Fruit fly (Drosophila melanogaster) whole organism, embryonic: ENCODE data around the gene Tengl3.

Experiments used
- Aef1 ChIP-seq: fragments of 200-800 bp; sonication (Bioruptor generic); IDR thresholded peaks from 3 replicates; pipeline ENCODE4 v1.3.6; 2022; ENCODE audit warnings: missing biosample characterization, missing genetic modification characterization
- BEAF-32 ChIP-seq: fragments of 200-800 bp; sonication (Bioruptor generic); optimal IDR thresholded peaks from 3 replicates; lab custom pipeline; 2017; ENCODE audit warnings: missing biosample characterization, missing genetic modification characterization, mild to moderate bottlenecking, moderate library complexity, missing genetic modification reagents
- Bgb ChIP-seq: fragments of 200-800 bp; sonication (Bioruptor generic); IDR thresholded peaks from 2 replicates; pipeline ENCODE4 v1.3.6; 2022; ENCODE audit warnings: missing biosample characterization, missing genetic modification characterization; ENCODE audit not compliant: partially characterized antibody
- BtbVII ChIP-seq: fragments of 200-800 bp; sonication (Bioruptor generic); optimal IDR thresholded peaks from 3 replicates; lab custom pipeline; 2017; ENCODE audit warnings: missing biosample characterization, mild to moderate bottlenecking, missing genetic modification characterization
- CG11247 ChIP-seq: fragments of 200-800 bp; sonication (Bioruptor generic); IDR thresholded peaks from 2 replicates; pipeline ENCODE4 v1.3.6; 2022; ENCODE audit warnings: missing biosample characterization, missing genetic modification characterization
- CG11398 ChIP-seq: fragments of 200-800 bp; sonication (Bioruptor generic); optimal IDR thresholded peaks from 2 replicates; lab custom pipeline; 2016; ENCODE audit warnings: missing biosample characterization, missing genetic modification characterization
- CG11456 ChIP-seq: fragments of 200-800 bp; sonication (Bioruptor generic); IDR thresholded peaks from 3 replicates; pipeline ENCODE4 v1.3.6; 2022; ENCODE audit warnings: missing biosample characterization, missing genetic modification characterization
- CG13287 ChIP-seq: fragments of 200-800 bp; sonication (Bioruptor generic); IDR thresholded peaks from 2 replicates; pipeline ENCODE4 v1.3.6; 2022; ENCODE audit warnings: missing biosample characterization, missing genetic modification characterization; ENCODE audit not compliant: partially characterized antibody
- CG14965 ChIP-seq: fragments of 200-800 bp; sonication (Bioruptor generic); optimal IDR thresholded peaks from 2 replicates; lab custom pipeline; 2016; ENCODE audit warnings: missing biosample characterization, missing genetic modification characterization, borderline replicate concordance
- CG1647 ChIP-seq: fragments of 200-800 bp; sonication (Bioruptor generic); optimal IDR thresholded peaks from 3 replicates; lab custom pipeline; 2016; ENCODE audit warnings: missing biosample characterization, missing genetic modification characterization
- CG1832 ChIP-seq: fragments of 200-800 bp; sonication (Bioruptor generic); optimal IDR thresholded peaks from 2 replicates; lab custom pipeline; 2017; ENCODE audit warnings: missing biosample characterization, mild to moderate bottlenecking, missing genetic modification characterization, inconsistent platforms
- CG2678 ChIP-seq: fragments of 200-800 bp; sonication (Bioruptor generic); optimal IDR thresholded peaks from 3 replicates; lab custom pipeline; 2019; ENCODE audit warnings: missing biosample characterization, mild to moderate bottlenecking, missing genetic modification characterization, moderate library complexity
- CG31388 ChIP-seq: fragments of 200-800 bp; sonication (Bioruptor generic); optimal IDR thresholded peaks from 2 replicates; lab custom pipeline; 2016; ENCODE audit warnings: missing biosample characterization, missing genetic modification characterization
- CG3995 ChIP-seq: fragments of 200-800 bp; sonication (Bioruptor generic); optimal IDR thresholded peaks from 3 replicates; lab custom pipeline; 2016; ENCODE audit warnings: missing biosample characterization, missing genetic modification characterization
- CG42726 ChIP-seq: fragments of 200-800 bp; sonication (Bioruptor generic); IDR thresholded peaks from 2 replicates; pipeline ENCODE4 v1.3.6; 2022; ENCODE audit warnings: missing biosample characterization, missing genetic modification characterization; ENCODE audit not compliant: partially characterized antibody
- CG4820 ChIP-seq: fragments of 200-800 bp; sonication (Bioruptor generic); optimal IDR thresholded peaks from 3 replicates; lab custom pipeline; 2016; ENCODE audit warnings: missing biosample characterization, missing genetic modification characterization
- CG5180 ChIP-seq: fragments of 200-800 bp; sonication (Bioruptor generic); optimal IDR thresholded peaks from 3 replicates; lab custom pipeline; 2017; ENCODE audit warnings: missing biosample characterization, missing genetic modification characterization, mild to moderate bottlenecking, moderate library complexity, missing genetic modification reagents
- CG8089 ChIP-seq: fragments of 200-800 bp; sonication (Bioruptor generic); optimal IDR thresholded peaks from 3 replicates; lab custom pipeline; 2016; ENCODE audit warnings: missing biosample characterization, missing genetic modification characterization
- CG9932 ChIP-seq: fragments of 200-800 bp; sonication (Bioruptor generic); IDR thresholded peaks from 2 replicates; pipeline ENCODE4 v1.3.6; 2022; ENCODE audit warnings: missing biosample characterization, missing genetic modification characterization
- CrebB ChIP-seq: fragments of 200-800 bp; sonication (Bioruptor generic); optimal IDR thresholded peaks from 3 replicates; lab custom pipeline; 2018; ENCODE audit warnings: missing biosample characterization, mild to moderate bottlenecking, missing genetic modification characterization
- Dip2 ChIP-seq: fragments of 200-800 bp; sonication (Bioruptor generic); IDR thresholded peaks from 2 replicates; pipeline ENCODE4 v1.3.6; 2022; ENCODE audit warnings: missing biosample characterization, missing genetic modification characterization
- Dref ChIP-seq: fragments of 200-800 bp; sonication (Bioruptor generic); IDR thresholded peaks from 2 replicates; pipeline ENCODE4 v1.3.6; 2022; ENCODE audit warnings: missing biosample characterization, missing genetic modification characterization
- Ets97D ChIP-seq: fragments of 200-800 bp; sonication (Bioruptor generic); optimal IDR thresholded peaks from 3 replicates; lab custom pipeline; 2016; ENCODE audit warnings: missing biosample characterization, missing genetic modification characterization
- HLHmδ ChIP-seq: fragments of 200-800 bp; sonication (Bioruptor generic); optimal IDR thresholded peaks from 2 replicates; lab custom pipeline; 2018; ENCODE audit warnings: missing biosample characterization, mild to moderate bottlenecking, missing genetic modification characterization, moderate library complexity
- Hand ChIP-seq: fragments of 200-800 bp; sonication (Bioruptor generic); optimal IDR thresholded peaks from 2 replicates; lab custom pipeline; 2017; ENCODE audit warnings: mild to moderate bottlenecking, missing biosample characterization, missing genetic modification reagents, missing genetic modification characterization
- Lhr ChIP-seq: fragments of 200-800 bp; sonication (Bioruptor generic); optimal IDR thresholded peaks from 3 replicates; lab custom pipeline; 2017; ENCODE audit warnings: mild to moderate bottlenecking, missing biosample characterization, missing genetic modification reagents, missing genetic modification characterization
- Poxn ChIP-seq: fragments of 200-800 bp; sonication (Bioruptor generic); IDR thresholded peaks from 2 replicates; pipeline ENCODE4 v1.3.6; 2022; ENCODE audit warnings: missing biosample characterization, missing genetic modification characterization
- Rx ChIP-seq: fragments of 200-800 bp; sonication (Bioruptor generic); IDR thresholded peaks from 2 replicates; pipeline ENCODE4 v1.3.6; 2022; ENCODE audit warnings: missing biosample characterization, missing genetic modification characterization
- Scr ChIP-seq: fragments of 200-800 bp; sonication (Bioruptor generic); IDR thresholded peaks from 2 replicates; pipeline ENCODE4 v1.3.6; 2022; ENCODE audit warnings: missing biosample characterization, missing genetic modification characterization; ENCODE audit not compliant: partially characterized antibody
- Sry-δ ChIP-seq: fragments of 200-800 bp; sonication (Bioruptor generic); optimal IDR thresholded peaks from 2 replicates; lab custom pipeline; 2016; ENCODE audit warnings: missing biosample characterization, missing genetic modification characterization
- Xrp1 ChIP-seq: fragments of 200-800 bp; sonication (Bioruptor generic); IDR thresholded peaks from 2 replicates; pipeline ENCODE4 v1.3.6; 2022; ENCODE audit warnings: missing biosample characterization, missing genetic modification characterization
- abd-A ChIP-seq: fragments of 200-800 bp; sonication (Bioruptor generic); optimal IDR thresholded peaks from 3 replicates; lab custom pipeline; 2019; ENCODE audit warnings: missing biosample characterization, mild to moderate bottlenecking, missing genetic modification characterization, moderate library complexity
- cg ChIP-seq: fragments of 200-800 bp; sonication (Bioruptor generic); optimal IDR thresholded peaks from 3 replicates; lab custom pipeline; 2019; ENCODE audit warnings: missing biosample characterization, mild to moderate bottlenecking, missing genetic modification characterization, moderate library complexity
- corto ChIP-seq: fragments of 200-800 bp; sonication (Bioruptor generic); optimal IDR thresholded peaks from 2 replicates; lab custom pipeline; 2016; ENCODE audit warnings: missing biosample characterization, mild to moderate bottlenecking, missing genetic modification characterization, moderate library complexity
- danr ChIP-seq: fragments of 200-800 bp; sonication (Bioruptor generic); IDR thresholded peaks from 2 replicates; pipeline ENCODE4 v1.3.6; 2022; ENCODE audit warnings: missing biosample characterization, missing genetic modification characterization
- dpn ChIP-seq, 2 experiments: fragments of 200-800 bp; sonication (Bioruptor generic); optimal IDR thresholded peaks; 3 replicates each; lab custom pipeline; 2016; ENCODE audit warnings: missing biosample characterization in 2 of 2, missing genetic modification characterization in 2 of 2
- fru ChIP-seq: fragments of >200 bp; optimal IDR thresholded peaks from 2 replicates; lab custom pipeline; 2017
- gfzf ChIP-seq: fragments of 200-800 bp; sonication (Bioruptor generic); optimal IDR thresholded peaks from 2 replicates; lab custom pipeline; 2016; ENCODE audit warnings: missing biosample characterization, mild to moderate bottlenecking, missing genetic modification characterization, moderate library complexity
- gro ChIP-seq: fragments of 200-800 bp; sonication (Bioruptor generic); optimal IDR thresholded peaks from 2 replicates; lab custom pipeline; 2016; ENCODE audit warnings: missing biosample characterization, missing genetic modification characterization
- gsb-n ChIP-seq: fragments of 200-800 bp; sonication (Bioruptor generic); optimal IDR thresholded peaks from 3 replicates; lab custom pipeline; 2018; ENCODE audit warnings: missing biosample characterization, mild to moderate bottlenecking, missing genetic modification characterization
- mam ChIP-seq: fragments of 200-800 bp; sonication (Bioruptor generic); optimal IDR thresholded peaks from 3 replicates; lab custom pipeline; 2016; ENCODE audit warnings: missing biosample characterization, missing genetic modification characterization
- nmo ChIP-seq: fragments of 200-800 bp; sonication (Bioruptor generic); optimal IDR thresholded peaks from 2 replicates; lab custom pipeline; 2018; ENCODE audit warnings: missing biosample characterization, mild to moderate bottlenecking, missing genetic modification characterization, moderate library complexity
- nom ChIP-seq: fragments of 200-800 bp; sonication (Bioruptor generic); optimal IDR thresholded peaks from 2 replicates; lab custom pipeline; 2017; ENCODE audit warnings: missing biosample characterization, missing genetic modification characterization, mild to moderate bottlenecking, moderate library complexity, missing genetic modification reagents
- pfk ChIP-seq: fragments of 200-800 bp; sonication (Bioruptor generic); optimal IDR thresholded peaks from 2 replicates; lab custom pipeline; 2018; ENCODE audit warnings: missing biosample characterization, mild to moderate bottlenecking, missing genetic modification characterization, moderate library complexity
- sens-2 ChIP-seq: fragments of 200-800 bp; sonication (Bioruptor generic); IDR thresholded peaks from 2 replicates; pipeline ENCODE4 v1.3.6; 2022; ENCODE audit warnings: missing biosample characterization, missing genetic modification characterization
- sqz ChIP-seq: fragments of 200-800 bp; sonication (Bioruptor generic); optimal IDR thresholded peaks from 3 replicates; lab custom pipeline; 2018; ENCODE audit warnings: missing biosample characterization, mild to moderate bottlenecking, missing genetic modification characterization
- sug ChIP-seq: fragments of 200-800 bp; optimal IDR thresholded peaks from 2 replicates; lab custom pipeline; 2019; ENCODE audit warnings: missing biosample characterization, mild to moderate bottlenecking, missing genetic modification characterization, moderate library complexity
- trem ChIP-seq: fragments of 200-800 bp; optimal IDR thresholded peaks from 3 replicates; lab custom pipeline; 2019; ENCODE audit warnings: missing biosample characterization, mild to moderate bottlenecking, missing genetic modification characterization, moderate library complexity
- vfl ChIP-seq: fragments of 200-800 bp; sonication (Bioruptor generic); optimal IDR thresholded peaks from 2 replicates; lab custom pipeline; 2016; ENCODE audit warnings: missing biosample characterization, missing genetic modification characterization
- yki ChIP-seq: fragments of >200 bp; optimal IDR thresholded peaks from 3 replicates; lab custom pipeline; 2018
- zen ChIP-seq: fragments of 200-800 bp; sonication (Bioruptor generic); optimal IDR thresholded peaks from 3 replicates; lab custom pipeline; 2018; ENCODE audit warnings: missing biosample characterization, mild to moderate bottlenecking, missing genetic modification characterization, moderate library complexity

Tengl3 gene

dm6 chr2L:2217067-2217684 is 20.9 kb downstream of the Tengl3 start, which contains the start of the genes CG15386, CG42371 and mio (continued):
- no peak for TF ChIP-seq corto (GFP tag; lab: Kevin White, UChicago)
- TF ChIP-seq gro (GFP tag; lab: Kevin White, UChicago), result peak; percentile 64
- no peak for TF ChIP-seq CG1647 (GFP tag; lab: Kevin White, UChicago)
- no peak for TF ChIP-seq gsb-n (tag; lab: Kevin White, UChicago)
- TF ChIP-seq CG11456 (GFP tag; lab: Robert Waterston, UW), result no peak
- TF ChIP-seq Sry-δ (GFP tag; lab: Kevin White, UChicago), result peak; percentile 55
- TF ChIP-seq gfzf (GFP tag; lab: Kevin White, UChicago), result peak; percentile 41
- TF ChIP-seq Xrp1 (GFP tag; lab: Robert Waterston, UW), result peak; percentile 44
- no peak for TF ChIP-seq CG31388 (GFP tag; lab: Kevin White, UChicago)
- no peak for TF ChIP-seq Hand (GFP tag; lab: Kevin White, UChicago)
- no peak for TF ChIP-seq HLHmδ
- TF ChIP-seq Aef1 (GFP tag; lab: Robert Waterston, UW), result no peak
- TF ChIP-seq Dref (GFP tag; lab: Robert Waterston, UW), result peak; percentile 81
- no peak for TF ChIP-seq CrebB
- no peak for TF ChIP-seq CG8089 (GFP tag; lab: Kevin White, UChicago)
- TF ChIP-seq Rx, result no peak
- no peak for TF ChIP-seq pfk (GFP tag; lab: Kevin White, UChicago)
- TF ChIP-seq cg (GFP tag; lab: Kevin White, UChicago), result peak; percentile 71
- TF ChIP-seq yki (lab: Kevin White, UChicago), result no peak
- peak; percentile 52 for TF ChIP-seq Scr (GFP tag; lab: Robert Waterston, UW)
- no peak for TF ChIP-seq Dip2 (GFP tag; lab: Robert Waterston, UW)
- 0 out of 2 replicates have a peak, but pooled peaks have one; percentile 40 for TF ChIP-seq CG42726
- peak; percentile 59 for TF ChIP-seq Bgb (GFP tag; lab: Robert Waterston, UW)
- no peak for TF ChIP-seq danr
- no peak for TF ChIP-seq fru (lab: Kevin White, UChicago)
- TF ChIP-seq CG3995 (GFP tag; lab: Kevin White, UChicago), result peak; percentile 41
- no peak for TF ChIP-seq CG14965 (GFP tag; lab: Kevin White, UChicago)
- TF ChIP-seq CG1832 (GFP tag; lab: Kevin White, UChicago), result no peak
- TF ChIP-seq CG11247 (GFP tag; lab: Robert Waterston, UW), result no peak
- TF ChIP-seq sqz (GFP tag; lab: Kevin White, UChicago), result peak; percentile 49
- peak; percentile 48 for TF ChIP-seq CG9932 (GFP tag; lab: Robert Waterston, UW)
- TF ChIP-seq Ets97D (GFP tag; lab: Kevin White, UChicago), result peak; percentile 52
- TF ChIP-seq CG4820 (GFP tag; lab: Kevin White, UChicago), result no peak
- TF ChIP-seq abd-A (tag; lab: Kevin White, UChicago), result no peak
- peak; percentile 26 for TF ChIP-seq nmo (GFP tag; lab: Kevin White, UChicago)
- no peak for TF ChIP-seq CG2678 (tag; lab: Kevin White, UChicago)
- TF ChIP-seq CG11398 (GFP tag; lab: Kevin White, UChicago), result no peak
- no peak for TF ChIP-seq sens-2
- peak; percentile 37 for TF ChIP-seq sug (tag; lab: Kevin White, UChicago)
- no peak for TF ChIP-seq mam (GFP tag; lab: Kevin White, UChicago)
- TF ChIP-seq nom (GFP tag; lab: Kevin White, UChicago), result peak; percentile 56
- no peak for TF ChIP-seq Lhr (GFP tag; lab: Kevin White, UChicago)
- peak; percentile 15 to 38 for TF ChIP-seq dpn (GFP tag; optimal IDR thresholded peaks at IDR 0.05; lab: Kevin White, UChicago)
- no peak for TF ChIP-seq Poxn
- TF ChIP-seq trem (tag; lab: Kevin White, UChicago), result peak; percentile 8
- no peak for TF ChIP-seq BtbVII (GFP tag; lab: Kevin White, UChicago)
- peak; percentile 65 for TF ChIP-seq CG13287 (GFP tag; lab: Robert Waterston, UW)
- peak; percentile 52 for TF ChIP-seq BEAF-32 (GFP tag; lab: Kevin White, UChicago)
- TF ChIP-seq vfl (GFP tag; lab: Kevin White, UChicago), result no peak
- no peak for TF ChIP-seq CG5180 (GFP tag; lab: Kevin White, UChicago)
- TF ChIP-seq zen, result peak; percentile 44
